Fruit fly (Drosophila melanogaster) whole organism, pupa: Measurements from ENCODE around the gene lawc.

Experiments used
- CG10348 ChIP-seq: fragments of 200-800 bp; sonication (Bioruptor generic); IDR thresholded peaks from 2 replicates; pipeline ENCODE4 v1.3.6; 2022; ENCODE audit warnings: missing biosample characterization, missing genetic modification characterization
- CG13204 ChIP-seq: fragments of 200-800 bp; sonication (Bioruptor generic); optimal IDR thresholded peaks from 2 replicates; lab custom pipeline; 2018; ENCODE audit warnings: missing biosample characterization, mild to moderate bottlenecking, missing genetic modification characterization, moderate library complexity
- CG17806 ChIP-seq: fragments of 200-800 bp; sonication (Bioruptor generic); optimal IDR thresholded peaks from 2 replicates; lab custom pipeline; 2018; ENCODE audit warnings: missing biosample characterization, mild to moderate bottlenecking, missing genetic modification characterization, moderate library complexity
- CG32121 ChIP-seq: fragments of 200-800 bp; sonication (Bioruptor generic); IDR thresholded peaks from 2 replicates; pipeline ENCODE4 v1.3.6; 2022; ENCODE audit warnings: missing biosample characterization, missing genetic modification characterization
- CG34367 ChIP-seq: fragments of 200-800 bp; sonication (Bioruptor generic); optimal IDR thresholded peaks from 2 replicates; lab custom pipeline; 2018; ENCODE audit warnings: missing biosample characterization, mild to moderate bottlenecking, missing genetic modification characterization
- CG8159 ChIP-seq: fragments of 200-800 bp; sonication (Bioruptor generic); optimal IDR thresholded peaks from 3 replicates; lab custom pipeline; 2018; ENCODE audit warnings: missing biosample characterization, mild to moderate bottlenecking, missing genetic modification characterization, moderate library complexity
- CG8301 ChIP-seq: fragments of 200-800 bp; sonication (Bioruptor generic); optimal IDR thresholded peaks from 2 replicates; lab custom pipeline; 2018; ENCODE audit warnings: missing biosample characterization, mild to moderate bottlenecking, missing genetic modification characterization
- CG9948 ChIP-seq: fragments of 200-800 bp; sonication (Bioruptor generic); optimal IDR thresholded peaks from 2 replicates; lab custom pipeline; 2018; ENCODE audit warnings: missing biosample characterization, mild to moderate bottlenecking, missing genetic modification characterization, moderate library complexity
- D1 ChIP-seq: fragments of 200-800 bp; sonication (Bioruptor generic); optimal IDR thresholded peaks from 2 replicates; lab custom pipeline; 2018; ENCODE audit warnings: missing biosample characterization, mild to moderate bottlenecking, missing genetic modification characterization, moderate library complexity
- EcR ChIP-seq: fragments of 200-800 bp; sonication (Bioruptor generic); optimal IDR thresholded peaks from 3 replicates; lab custom pipeline; 2019; ENCODE audit warnings: missing biosample characterization, missing genetic modification characterization, mild to moderate bottlenecking, moderate library complexity, missing genetic modification reagents
- Pif1A ChIP-seq: fragments of 200-800 bp; sonication (Bioruptor generic); optimal IDR thresholded peaks from 3 replicates; lab custom pipeline; 2016; ENCODE audit warnings: missing biosample characterization, missing genetic modification characterization
- Snoo ChIP-seq: fragments of 200-800 bp; sonication (Bioruptor generic); optimal IDR thresholded peaks from 3 replicates; lab custom pipeline; 2017; ENCODE audit warnings: missing biosample characterization, mild to moderate bottlenecking, missing genetic modification characterization, inconsistent platforms
- fd96Ca ChIP-seq: fragments of 200-800 bp; sonication (Bioruptor generic); IDR thresholded peaks from 3 replicates; pipeline ENCODE4 v1.3.6; 2022; ENCODE audit warnings: missing biosample characterization, missing genetic modification characterization
- gl ChIP-seq: fragments of 200-800 bp; sonication (Bioruptor generic); optimal IDR thresholded peaks from 2 replicates; lab custom pipeline; 2018; ENCODE audit warnings: missing biosample characterization, mild to moderate bottlenecking, missing genetic modification characterization

The lawc gene

DNA sequence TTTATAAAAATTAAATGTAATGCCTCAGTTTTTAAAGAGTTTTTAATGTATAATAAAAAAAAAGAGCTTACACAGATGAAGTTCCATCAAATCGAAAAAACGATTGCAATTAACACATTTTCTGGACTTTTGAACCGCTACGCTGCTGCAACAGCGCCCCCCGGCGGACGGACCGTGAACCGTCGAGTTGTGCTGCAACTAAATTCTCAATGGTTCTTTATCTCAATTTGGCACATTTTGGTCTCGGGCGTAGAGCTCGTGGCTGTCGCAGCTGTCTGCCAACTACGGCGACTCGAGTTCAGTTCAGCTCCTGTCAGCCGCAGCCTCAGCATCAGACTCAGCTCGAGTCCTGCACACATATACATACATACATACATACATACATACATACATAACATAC, 39.7 kb downstream of the lawc start:
- TF ChIP-seq CG9948 (tag; lab: Kevin White, UChicago), result no peak
- TF ChIP-seq CG34367 (tag; lab: Kevin White, UChicago), result no peak
- TF ChIP-seq D1 (tag; lab: Kevin White, UChicago), result no peak
- TF ChIP-seq Snoo (tag; lab: Kevin White, UChicago), result no peak
- no peak for TF ChIP-seq CG32121 (GFP tag; lab: Robert Waterston, UW)

DNA sequence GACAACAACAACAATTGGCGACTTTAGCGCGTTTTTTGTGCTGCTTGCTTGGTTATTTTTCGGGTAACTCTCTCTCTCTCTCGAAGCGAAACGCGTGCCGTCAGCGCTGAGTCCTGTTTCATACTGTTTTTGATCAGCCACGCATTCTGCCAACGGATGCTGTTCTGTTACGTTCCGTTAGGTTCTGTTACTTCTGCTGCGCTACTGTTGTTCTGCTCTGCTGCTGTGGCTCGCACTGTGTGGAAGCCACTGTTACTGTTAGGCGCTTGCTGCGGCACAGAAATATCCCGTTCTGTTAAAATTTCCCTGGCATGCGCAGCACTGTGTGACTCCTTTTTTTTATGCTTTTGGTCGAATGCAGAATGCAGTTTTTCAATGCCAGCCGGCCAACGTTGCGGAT, 44.4 kb downstream of the lawc start, which contains the start of gene nAChRalpha3:
Gene nAChRalpha3 (minus strand): TSS at position 101 of the 400 bp plus-strand sequence.
- TF ChIP-seq Snoo (tag; lab: Kevin White, UChicago) (no peak), fd96Ca (GFP tag; lab: Robert Waterston, UW) (no peak), gl (tag; lab: Kevin White, UChicago) (no peak), Pif1A (no peak)
- TF ChIP-seq, all 21 proteins: peak for 0

DNA sequence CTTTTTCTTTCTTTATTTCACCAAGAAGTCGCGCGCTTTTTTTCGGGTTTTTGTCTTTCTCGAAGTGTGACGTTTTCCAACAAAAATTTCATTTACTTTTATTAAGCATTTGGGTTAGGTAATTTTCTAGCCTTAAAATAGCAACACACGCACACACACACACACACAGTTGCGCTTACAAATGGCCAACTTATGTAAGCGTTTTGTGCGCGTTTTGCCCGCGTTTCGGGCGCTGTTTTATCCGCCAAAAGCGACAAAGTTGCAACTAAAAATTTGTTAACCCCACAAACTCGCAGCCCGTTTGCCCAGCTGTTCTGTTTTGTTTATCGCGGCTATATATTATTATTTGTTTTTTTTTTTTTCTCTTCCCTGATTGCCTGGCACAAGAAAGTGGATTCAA, 45.1 kb downstream of the lawc start:
- TF ChIP-seq Pif1A, result no peak
- no peak for TF ChIP-seq D1 (tag; lab: Kevin White, UChicago)
- TF ChIP-seq CG10348 (GFP tag; lab: Robert Waterston, UW), result no peak
- TF ChIP-seq Snoo (tag; lab: Kevin White, UChicago), result no peak
- TF ChIP-seq CG13204 (GFP tag; lab: Kevin White, UChicago), result no peak
- TF ChIP-seq CG34367 (tag; lab: Kevin White, UChicago), result no peak
- TF ChIP-seq CG8159 (tag; lab: Kevin White, UChicago), result no peak
- TF ChIP-seq fd96Ca (GFP tag; lab: Robert Waterston, UW), result no peak
- no peak for TF ChIP-seq CG8301 (tag; lab: Kevin White, UChicago)
- TF ChIP-seq CG9948 (tag; lab: Kevin White, UChicago), result no peak
- no peak for TF ChIP-seq CG32121 (GFP tag; lab: Robert Waterston, UW)
- no peak for TF ChIP-seq EcR (GFP tag; lab: Kevin White, UChicago)
- no peak for TF ChIP-seq CG17806 (tag; lab: Kevin White, UChicago)
